Fruit fly (Drosophila melanogaster): Measurements from ENCODE around the gene CG9095.

The CG9095 gene

dm6 chrX:15156286-15156685 lies 6.7 kb downstream of the CG9095 start:
- TF ChIP-seq Fer2 (tag; optimal IDR thresholded peaks at IDR 0.05) (no peak), Drgx (GFP tag; IDR thresholded peaks at IDR 0.05) (peak; percentile 68)

- TF ChIP-seq ci (GFP tag; IDR thresholded peaks at IDR 0.05) (0 out of 3 replicates have a peak, but pooled peaks have one; percentile 36), Spps (tag; optimal IDR thresholded peaks at IDR 0.05) (no peak), Drgx (GFP tag; IDR thresholded peaks at IDR 0.05) (peak; percentile 48; the same call in 1 of the 2 replicates), zfh2 (GFP tag; optimal IDR thresholded peaks at IDR 0.05) (no peak)
These were observed 11.0 kb downstream of the CG9095 start for dm6 chrX:15152058-15152457.

- TF ChIP-seq CG11560 (tag; IDR thresholded peaks at IDR 0.05) (no peak), prd (optimal IDR thresholded peaks at IDR 0.05) (no peak), prd (GFP tag; IDR thresholded peaks at IDR 0.05) (no peak), ap (GFP tag; IDR thresholded peaks at IDR 0.05) (no peak), sens (GFP tag) (peak; percentile 33), bsh (GFP tag; optimal IDR thresholded peaks at IDR 0.05) (peak in 1 of 2 experiments; percentile 5), Asciz (GFP tag; optimal IDR thresholded peaks at IDR 0.05) (no peak), nau (GFP tag; optimal IDR thresholded peaks at IDR 0.05) (no peak), lilli (GFP tag; optimal IDR thresholded peaks at IDR 0.05) (no peak), ash1 (GFP tag; optimal IDR thresholded peaks at IDR 0.05) (no peak), sc (optimal IDR thresholded peaks at IDR 0.05) (no peak), sc (GFP tag; optimal IDR thresholded peaks at IDR 0.05) (no peak), Blimp-1 (GFP tag; optimal IDR thresholded peaks at IDR 0.05) (peak; percentile 64), Deaf1 (tag; optimal IDR thresholded peaks at IDR 0.05) (peak; percentile 7), CrebB (tag; optimal IDR thresholded peaks at IDR 0.05) (no peak)
These were observed 12.8 kb downstream of the CG9095 start for dm6 chrX:15150261-15150660.

- TF ChIP-seq Blimp-1 (GFP tag; optimal IDR thresholded peaks at IDR 0.05) (peak; percentile 88), lab (GFP tag; optimal IDR thresholded peaks at IDR 0.05) (no peak), pros (GFP tag; optimal IDR thresholded peaks at IDR 0.05) (peak; percentile 98)
These were observed 16.0 kb downstream of the CG9095 start for dm6 chrX:15147069-15147468.

dm6 chrX:15143267-15143830 lies 19.7 kb downstream of the CG9095 start:
- TF ChIP-seq CG10321 (GFP tag; IDR thresholded peaks at IDR 0.05), result peak; percentile 39; the same call in 1 of the 2 replicates
- TF ChIP-seq CG1832 (GFP tag; optimal IDR thresholded peaks at IDR 0.05), result peak; percentile 68
- 0 out of 2 replicates have a peak, but pooled peaks have one; percentile 17 for TF ChIP-seq crol (GFP tag; IDR thresholded peaks at IDR 0.05)
- no peak for TF ChIP-seq Atf3 (GFP tag; optimal IDR thresholded peaks at IDR 0.05)
- TF ChIP-seq cg (GFP tag; optimal IDR thresholded peaks at IDR 0.05), result peak; percentile 58
- TF ChIP-seq CG8290 (GFP tag; optimal IDR thresholded peaks at IDR 0.05), result peak; percentile 66
- peak in 1 of 2 experiments; percentile 39 for TF ChIP-seq CG8290 (tag; optimal IDR thresholded peaks at IDR 0.05)
- TF ChIP-seq oc (tag; optimal IDR thresholded peaks at IDR 0.05), result peak; percentile 37
- no peak for TF ChIP-seq CG10431 (GFP tag; optimal IDR thresholded peaks at IDR 0.05)
- peak; percentile 46 for TF ChIP-seq CG3163 (GFP tag; optimal IDR thresholded peaks at IDR 0.05)
- peak; percentile 44 to 45 for TF ChIP-seq Trl (optimal IDR thresholded peaks at IDR 0.05)
- TF ChIP-seq Trl (GFP tag; optimal IDR thresholded peaks at IDR 0.05), result no peak
- no peak for TF ChIP-seq CG12299 (tag; optimal IDR thresholded peaks at IDR 0.05)
- TF ChIP-seq Hr78 (GFP tag; optimal IDR thresholded peaks at IDR 0.05), result peak in 1 of 2 experiments; percentile 17
- no peak for TF ChIP-seq CG7357 (GFP tag; IDR thresholded peaks at IDR 0.05)
- no peak for TF ChIP-seq D19B (GFP tag; optimal IDR thresholded peaks at IDR 0.05)
